Worm (Caenorhabditis elegans): ENCODE measurements around the gene C13A10.2.

DNA sequence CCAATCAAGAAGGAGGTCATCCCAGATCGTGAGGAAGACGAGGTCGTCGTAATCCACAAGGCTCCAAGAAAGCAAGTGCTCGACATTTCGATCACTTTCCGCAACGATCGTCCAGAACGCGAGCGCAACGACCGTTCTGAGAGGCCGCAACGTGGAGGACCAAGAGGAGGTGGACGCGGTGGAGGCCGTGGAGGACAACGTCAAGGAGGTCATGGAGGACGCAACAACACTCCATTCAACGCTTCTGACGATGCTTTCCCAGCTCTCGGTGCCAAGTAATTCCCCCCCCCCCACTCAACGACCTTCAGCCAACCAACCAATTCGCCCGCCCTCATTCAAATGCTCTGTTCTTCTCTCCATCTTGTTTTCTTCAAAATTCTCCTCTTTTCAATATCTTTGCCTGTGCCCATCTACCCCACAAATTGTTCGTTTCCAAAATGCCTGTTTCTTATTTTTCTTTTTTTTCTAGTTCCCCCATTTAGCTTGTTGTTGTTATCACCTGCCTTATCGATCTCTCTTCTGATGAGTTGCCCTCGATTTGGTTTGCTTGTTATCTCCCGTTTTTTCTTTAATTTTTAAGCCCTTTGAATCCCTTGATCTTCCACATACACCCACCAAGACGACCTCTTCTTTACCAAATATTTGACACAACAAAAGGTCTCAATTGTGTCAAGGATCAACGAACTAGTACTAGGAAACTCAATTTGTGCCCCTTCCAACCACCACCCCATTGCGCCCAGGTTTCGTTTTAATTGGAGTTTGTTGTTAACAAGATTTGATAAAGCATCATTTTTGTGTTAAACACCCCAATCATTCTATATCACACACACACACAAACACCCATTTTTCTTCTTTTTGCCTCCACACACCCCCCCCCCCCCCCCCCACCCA lies 35.3 kb downstream of the C13A10.2 start:
- TF ChIP-seq flt-1 (GFP tag; IDR thresholded peaks at IDR 0.05) (no peak), ama-1 (optimal IDR thresholded peaks at IDR 0.05) (no peak), tbx-37 (GFP tag; conservative IDR thresholded peaks at IDR 0.05) (no peak), ceh-13 (GFP tag; optimal IDR thresholded peaks at IDR 0.05) (no peak), sea-1 (GFP tag; conservative IDR thresholded peaks at IDR 0.05) (no peak)

Measured in whole organism, early embryonic.